Worm (Caenorhabditis elegans): ENCODE results near the gene tftc-3.

Gene tftc-3

ce11 chrV:10179235-10179634, 30.9 kb downstream of the tftc-3 start, which contains the start of gene cul-5:
TSS of gene cul-5 (plus strand) at chrV:10179535.
- TF ChIP-seq elt-2 (tag; optimal IDR thresholded peaks at IDR 0.05) (peak; percentile 28), pqm-1 (tag; optimal IDR thresholded peaks at IDR 0.05) (peak; percentile 35), mdl-1 (tag; optimal IDR thresholded peaks at IDR 0.05) (no peak), lin-15B (tag; optimal IDR thresholded peaks at IDR 0.05) (no peak), eor-1 (tag; optimal IDR thresholded peaks at IDR 0.05) (no peak), ama-1 (optimal IDR thresholded peaks at IDR 0.05) (no peak), pha-4 (tag; optimal IDR thresholded peaks at IDR 0.05) (peak; percentile 29), nhr-12 (tag; optimal IDR thresholded peaks at IDR 0.05) (no peak)

- TF ChIP-seq nhr-237 (tag; optimal IDR thresholded peaks at IDR 0.05) (no peak), ceh-16 (tag; optimal IDR thresholded peaks at IDR 0.05) (no peak), ZK546.5 (tag; optimal IDR thresholded peaks at IDR 0.05) (no peak), fkh-2 (tag; optimal IDR thresholded peaks at IDR 0.05) (no peak), ama-1 (optimal IDR thresholded peaks at IDR 0.05) (no peak), aly-2 (tag; optimal IDR thresholded peaks at IDR 0.05) (no peak), snpc-4 (tag; optimal IDR thresholded peaks at IDR 0.05) (peak; percentile 45), daf-12 (tag; optimal IDR thresholded peaks at IDR 0.05) (no peak), nhr-43 (tag; optimal IDR thresholded peaks at IDR 0.05; ENCODE audit: poor library complexity, severe bottlenecking) (peak; percentile 66), mml-1 (tag; optimal IDR thresholded peaks at IDR 0.05) (no peak), nhr-25 (tag; optimal IDR thresholded peaks at IDR 0.05) (peak; percentile 85), R02D3.7 (tag; optimal IDR thresholded peaks at IDR 0.05) (no peak), nhr-12 (tag; optimal IDR thresholded peaks at IDR 0.05) (no peak), sea-2 (GFP tag; optimal IDR thresholded peaks at IDR 0.05) (no peak), ztf-4 (tag; optimal IDR thresholded peaks at IDR 0.05) (no peak), skn-1 (tag; optimal IDR thresholded peaks at IDR 0.05) (peak; percentile 69), elt-2 (tag; optimal IDR thresholded peaks at IDR 0.05) (peak; percentile 14), nhr-28 (tag; optimal IDR thresholded peaks at IDR 0.05) (no peak), nhr-76 (tag; optimal IDR thresholded peaks at IDR 0.05) (no peak), jun-1 (tag; optimal IDR thresholded peaks at IDR 0.05) (peak; percentile 10), lin-15B (tag; optimal IDR thresholded peaks at IDR 0.05) (peak; percentile 72), unc-39 (tag; optimal IDR thresholded peaks at IDR 0.05) (no peak), ceh-28 (tag; optimal IDR thresholded peaks at IDR 0.05) (no peak), nhr-11 (tag; optimal IDR thresholded peaks at IDR 0.05) (no peak), fos-1 (tag; optimal IDR thresholded peaks at IDR 0.05) (no peak), ceh-82 (tag; optimal IDR thresholded peaks at IDR 0.05) (no peak), eor-1 (tag; optimal IDR thresholded peaks at IDR 0.05) (no peak), hmg-11 (tag; optimal IDR thresholded peaks at IDR 0.05) (no peak), lin-39 (tag; optimal IDR thresholded peaks at IDR 0.05) (no peak), unc-62 (GFP tag; optimal IDR thresholded peaks at IDR 0.05) (no peak), lsy-12 (tag; optimal IDR thresholded peaks at IDR 0.05) (no peak), elt-3 (tag; optimal IDR thresholded peaks at IDR 0.05) (no peak), ztf-11 (tag; optimal IDR thresholded peaks at IDR 0.05) (no peak), elt-1 (tag; optimal IDR thresholded peaks at IDR 0.05) (no peak), ceh-9 (tag; optimal IDR thresholded peaks at IDR 0.05) (no peak), egl-27 (tag; optimal IDR thresholded peaks at IDR 0.05) (no peak), fkh-10 (GFP tag; optimal IDR thresholded peaks at IDR 0.05) (no peak), nhr-67 (tag; optimal IDR thresholded peaks at IDR 0.05) (no peak), mdl-1 (tag; optimal IDR thresholded peaks at IDR 0.05) (no peak), egl-5 (tag; optimal IDR thresholded peaks at IDR 0.05) (no peak), nhr-23 (tag; optimal IDR thresholded peaks at IDR 0.05) (peak; percentile 42), nfya-1 (tag; optimal IDR thresholded peaks at IDR 0.05; ENCODE audit: insufficient read depth) (peak; percentile 45), nhr-77 (tag; optimal IDR thresholded peaks at IDR 0.05) (no peak), pha-4 (tag; optimal IDR thresholded peaks at IDR 0.05) (peak; percentile 73), tbx-2 (tag; optimal IDR thresholded peaks at IDR 0.05) (no peak), pqm-1 (tag; optimal IDR thresholded peaks at IDR 0.05) (peak; percentile 9), zag-1 (tag; optimal IDR thresholded peaks at IDR 0.05) (no peak)
These were observed 32.0 kb downstream of the tftc-3 start for ce11 chrV:10178166-10178565.
